Fruit fly (Drosophila melanogaster) whole organism, prepupa: ENCODE results near the gene CG18662.

Source experiments
- CG10669 ChIP-seq: fragments of 200-800 bp; sonication (Bioruptor generic); optimal IDR thresholded peaks from 3 replicates; lab custom pipeline; 2018; ENCODE audit warnings: missing biosample characterization, mild to moderate bottlenecking, missing genetic modification characterization, moderate library complexity
- CG11294 ChIP-seq: fragments of 200-800 bp; sonication (Bioruptor generic); IDR thresholded peaks from 2 replicates; pipeline ENCODE4 v1.3.6; 2022; ENCODE audit warnings: missing biosample characterization, missing genetic modification characterization
- CG11762 ChIP-seq: fragments of 200-800 bp; sonication (Bioruptor generic); optimal IDR thresholded peaks from 3 replicates; lab custom pipeline; 2016; ENCODE audit warnings: missing biosample characterization, missing genetic modification characterization; ENCODE audit not compliant: insufficient read depth
- CG1621 ChIP-seq: fragments of 200-800 bp; sonication (Bioruptor generic); optimal IDR thresholded peaks from 3 replicates; lab custom pipeline; 2018; ENCODE audit warnings: missing biosample characterization, mild to moderate bottlenecking, missing genetic modification characterization
- CG16779 ChIP-seq: fragments of 200-800 bp; sonication (Bioruptor generic); optimal IDR thresholded peaks from 3 replicates; lab custom pipeline; 2017; ENCODE audit warnings: missing biosample characterization, mild to moderate bottlenecking, missing genetic modification characterization
- CG3032 ChIP-seq: fragments of 200-800 bp; optimal IDR thresholded peaks from 2 replicates; lab custom pipeline; 2019; ENCODE audit warnings: missing biosample characterization, mild to moderate bottlenecking, missing genetic modification characterization, moderate library complexity
- CG31627 ChIP-seq: fragments of 200-800 bp; sonication (Bioruptor generic); optimal IDR thresholded peaks from 3 replicates; lab custom pipeline; 2016; ENCODE audit warnings: missing biosample characterization, missing genetic modification characterization
- CG32006 ChIP-seq: fragments of 200-800 bp; sonication (Bioruptor generic); optimal IDR thresholded peaks from 3 replicates; lab custom pipeline; 2017; ENCODE audit warnings: missing biosample characterization, mild to moderate bottlenecking, missing genetic modification characterization
- CG34406 ChIP-seq: fragments of 200-800 bp; sonication (Bioruptor generic); optimal IDR thresholded peaks from 3 replicates; lab custom pipeline; 2016; ENCODE audit warnings: missing biosample characterization, missing genetic modification characterization
- CG4318 ChIP-seq: fragments of 200-800 bp; sonication (Bioruptor generic); optimal IDR thresholded peaks from 3 replicates; lab custom pipeline; 2017; ENCODE audit warnings: missing biosample characterization, mild to moderate bottlenecking, missing genetic modification characterization
- CG6163 ChIP-seq: fragments of 200-800 bp; sonication (Bioruptor generic); IDR thresholded peaks from 3 replicates; pipeline ENCODE4 v1.3.6; 2022; ENCODE audit warnings: missing biosample characterization, missing genetic modification characterization
- CG6276 ChIP-seq: fragments of 200-800 bp; sonication (Bioruptor generic); optimal IDR thresholded peaks from 2 replicates; lab custom pipeline; 2017; ENCODE audit warnings: missing biosample characterization, mild to moderate bottlenecking, missing genetic modification characterization
- CG6792 ChIP-seq: fragments of 200-800 bp; sonication (Bioruptor generic); optimal IDR thresholded peaks from 3 replicates; lab custom pipeline; 2016; ENCODE audit warnings: missing biosample characterization, missing genetic modification characterization
- CG6854 ChIP-seq: fragments of 200-800 bp; sonication (Bioruptor generic); optimal IDR thresholded peaks from 2 replicates; lab custom pipeline; 2017; ENCODE audit warnings: missing biosample characterization, mild to moderate bottlenecking, missing genetic modification characterization
- CG7368 ChIP-seq: fragments of 200-800 bp; sonication (Bioruptor generic); optimal IDR thresholded peaks from 3 replicates; lab custom pipeline; 2016; ENCODE audit warnings: missing biosample characterization, missing genetic modification characterization
- CG8119 ChIP-seq: fragments of 200-800 bp; sonication (Bioruptor generic); IDR thresholded peaks from 3 replicates; pipeline ENCODE4 v1.3.6; 2022; ENCODE audit warnings: missing biosample characterization, missing genetic modification characterization
- CG8319 ChIP-seq: fragments of 200-800 bp; sonication (Bioruptor generic); optimal IDR thresholded peaks from 3 replicates; lab custom pipeline; 2016; ENCODE audit warnings: missing biosample characterization, missing genetic modification characterization
- Eip78C ChIP-seq: fragments of 200-800 bp; sonication (Bioruptor generic); peaks from one replicate; lab custom pipeline; 2016; ENCODE audit warnings: missing biosample characterization, missing genetic modification characterization
- Eip93F ChIP-seq: fragments of 200-800 bp; sonication (Bioruptor generic); optimal IDR thresholded peaks from 2 replicates; lab custom pipeline; 2016; ENCODE audit warnings: missing biosample characterization, mild to moderate bottlenecking, missing genetic modification characterization
- Ets21C ChIP-seq: fragments of 200-800 bp; sonication (Bioruptor generic); optimal IDR thresholded peaks from 3 replicates; lab custom pipeline; 2016; ENCODE audit warnings: missing biosample characterization, missing genetic modification characterization
- Gug ChIP-seq: fragments of 200-800 bp; sonication (Bioruptor generic); IDR thresholded peaks from 2 replicates; pipeline ENCODE4 v1.3.6; 2022; ENCODE audit warnings: missing biosample characterization, missing genetic modification characterization
- Hr38 ChIP-seq: sonication (Bioruptor generic); optimal IDR thresholded peaks from 2 replicates; lab custom pipeline; 2016; ENCODE audit warnings: missing biosample characterization, missing genetic modification characterization
- Hr39 ChIP-seq: fragments of 200-800 bp; sonication (Bioruptor generic); optimal IDR thresholded peaks from 2 replicates; lab custom pipeline; 2016; ENCODE audit warnings: missing biosample characterization, missing genetic modification characterization
- Lpt ChIP-seq: fragments of 200-800 bp; sonication (Bioruptor generic); optimal IDR thresholded peaks from 3 replicates; lab custom pipeline; 2016; ENCODE audit warnings: missing biosample characterization, missing genetic modification characterization
- OdsH ChIP-seq: fragments of 200-800 bp; sonication (Bioruptor generic); optimal IDR thresholded peaks from 3 replicates; lab custom pipeline; 2016; ENCODE audit warnings: missing biosample characterization, missing genetic modification characterization
- Smox ChIP-seq: fragments of 200-800 bp; sonication (Bioruptor generic); optimal IDR thresholded peaks from 3 replicates; lab custom pipeline; 2016; ENCODE audit warnings: missing biosample characterization, missing genetic modification characterization
- Sox102F ChIP-seq: fragments of 200-800 bp; sonication (Bioruptor generic); optimal IDR thresholded peaks from 2 replicates; lab custom pipeline; 2016; ENCODE audit warnings: missing biosample characterization, mild to moderate bottlenecking, missing genetic modification characterization
- Sox15 ChIP-seq: fragments of 200-800 bp; sonication (Bioruptor generic); optimal IDR thresholded peaks from 3 replicates; lab custom pipeline; 2016; ENCODE audit warnings: missing biosample characterization, missing genetic modification characterization
- dac ChIP-seq: fragments of 200-800 bp; sonication (Bioruptor generic); optimal IDR thresholded peaks from 2 replicates; lab custom pipeline; 2017; ENCODE audit warnings: missing biosample characterization, mild to moderate bottlenecking, missing genetic modification characterization
- dsx ChIP-seq: fragments of 200-800 bp; optimal IDR thresholded peaks from 3 replicates; lab custom pipeline; 2019; ENCODE audit warnings: missing biosample characterization, mild to moderate bottlenecking, missing genetic modification characterization, moderate library complexity; ENCODE audit not compliant: poor library complexity, severe bottlenecking
- eg ChIP-seq: fragments of 200-800 bp; sonication (Bioruptor generic); IDR thresholded peaks from 3 replicates; pipeline ENCODE4 v1.3.6; 2022; ENCODE audit warnings: missing biosample characterization, missing genetic modification characterization
- fd85E ChIP-seq: fragments of 200-800 bp; sonication (Bioruptor generic); optimal IDR thresholded peaks from 3 replicates; lab custom pipeline; 2016; ENCODE audit warnings: missing biosample characterization, missing genetic modification characterization
- fkh ChIP-seq: fragments of 200-800 bp; sonication (Bioruptor generic); optimal IDR thresholded peaks from 3 replicates; lab custom pipeline; 2017; ENCODE audit warnings: missing biosample characterization, mild to moderate bottlenecking, missing genetic modification characterization, moderate library complexity
- lz ChIP-seq: fragments of 200-800 bp; sonication (Bioruptor generic); optimal IDR thresholded peaks from 3 replicates; lab custom pipeline; 2016; ENCODE audit warnings: missing biosample characterization, missing genetic modification characterization
- pdm3 ChIP-seq: fragments of 200-800 bp; sonication (Bioruptor generic); optimal IDR thresholded peaks from 3 replicates; lab custom pipeline; 2016; ENCODE audit warnings: missing biosample characterization, missing genetic modification characterization
- spab ChIP-seq: fragments of 200-800 bp; sonication (Bioruptor generic); optimal IDR thresholded peaks from 2 replicates; lab custom pipeline; 2017; ENCODE audit warnings: missing biosample characterization, mild to moderate bottlenecking, missing genetic modification characterization, missing genetic modification reagents
- ss ChIP-seq, 2 experiments: fragments of 200-800 bp; sonication (Bioruptor generic); optimal IDR thresholded peaks; 2 replicates in 1 of 2; 3 replicates in 1 of 2; lab custom pipeline; 2017 to 2018; ENCODE audit warnings: mild to moderate bottlenecking in 2 of 2, missing biosample characterization in 2 of 2, missing genetic modification characterization in 2 of 2, moderate library complexity in 1 of 2
- svp ChIP-seq: fragments of 200-800 bp; sonication (Bioruptor generic); peaks from one replicate; lab custom pipeline; 2016; ENCODE audit warnings: missing biosample characterization, missing genetic modification characterization
- topi ChIP-seq: fragments of 200-800 bp; sonication (Bioruptor generic); optimal IDR thresholded peaks from 3 replicates; lab custom pipeline; 2016; ENCODE audit warnings: missing biosample characterization, missing genetic modification characterization
- vri ChIP-seq: fragments of 200-800 bp; sonication (Bioruptor generic); optimal IDR thresholded peaks from 3 replicates; lab custom pipeline; 2016; ENCODE audit warnings: missing biosample characterization, mild to moderate bottlenecking, missing genetic modification characterization

CG18662 gene

dm6 chr2L:8937003-8937402, 43.5 kb upstream of the CG18662 start, which contains the start of gene Tsp29Fb (continued):
- TF ChIP-seq CG11294 (GFP tag; lab: Robert Waterston, UW), result peak; percentile 26; the same call in 1 of the 2 replicates
- peak; percentile 44 for TF ChIP-seq CG6792 (GFP tag; lab: Kevin White, UChicago)
- TF ChIP-seq Eip93F (GFP tag; lab: Kevin White, UChicago), result no peak
- TF ChIP-seq CG1621 (tag; lab: Kevin White, UChicago), result no peak
- peak; percentile 24 for TF ChIP-seq Ets21C (GFP tag; lab: Kevin White, UChicago)
- TF ChIP-seq Sox102F (GFP tag; lab: Kevin White, UChicago), result peak; percentile 63
- peak; percentile 58 for TF ChIP-seq OdsH (GFP tag; lab: Kevin White, UChicago)
- 0 out of 2 replicates have a peak, but pooled peaks have one; percentile 28 for TF ChIP-seq Gug (GFP tag; lab: Robert Waterston, UW)
- TF ChIP-seq ss (GFP tag; optimal IDR thresholded peaks at IDR 0.05; lab: Kevin White, UChicago), result no peak
- peak; percentile 71 for TF ChIP-seq CG31627 (GFP tag; lab: Kevin White, UChicago)
- TF ChIP-seq spab (GFP tag; lab: Kevin White, UChicago), result no peak
- TF ChIP-seq dsx, result no peak
- TF ChIP-seq lz, result peak; percentile 72
- TF ChIP-seq CG6854 (GFP tag; lab: Kevin White, UChicago), result no peak
- TF ChIP-seq CG8319, result no peak
- TF ChIP-seq Sox15 (GFP tag; lab: Kevin White, UChicago), result peak; percentile 48
- TF ChIP-seq CG7368, result peak; percentile 39
- no peak for TF ChIP-seq CG16779
- no peak for TF ChIP-seq CG3032 (tag; lab: Kevin White, UChicago)
- no peak for TF ChIP-seq Hr38 (GFP tag; lab: Kevin White, UChicago)
- no peak for TF ChIP-seq CG6276 (GFP tag; lab: Kevin White, UChicago)
- no peak for TF ChIP-seq fd85E (GFP tag; lab: Kevin White, UChicago)
- TF ChIP-seq CG32006 (GFP tag; lab: Kevin White, UChicago), result peak; percentile 56
- TF ChIP-seq pdm3 (GFP tag; lab: Kevin White, UChicago), result peak; percentile 65
- TF ChIP-seq Lpt (GFP tag; lab: Kevin White, UChicago), result no peak
- TF ChIP-seq Hr39 (GFP tag; lab: Kevin White, UChicago), result peak; percentile 76
- TF ChIP-seq CG4318 (GFP tag; lab: Kevin White, UChicago), result no peak
- TF ChIP-seq eg, result peak; percentile 58; the same call in 2 of the 3 replicates
- peak; percentile 64 for TF ChIP-seq CG8119 (GFP tag; lab: Robert Waterston, UW)
- TF ChIP-seq CG10669, result no peak
- TF ChIP-seq vri (GFP tag; lab: Kevin White, UChicago), result peak; percentile 4
- peak; percentile 62 for TF ChIP-seq Smox
- peak; percentile 66 for TF ChIP-seq topi (GFP tag; lab: Kevin White, UChicago)
- peak; percentile 23 for TF ChIP-seq CG11762 (GFP tag; lab: Kevin White, UChicago)
- TF ChIP-seq CG6163 (GFP tag; lab: Robert Waterston, UW), result 0 out of 3 replicates have a peak, but pooled peaks have one; percentile 30
- peak; percentile 57 for TF ChIP-seq CG34406 (GFP tag; lab: Kevin White, UChicago)

- TF ChIP-seq fkh (GFP tag; lab: Kevin White, UChicago) (peak; percentile 47), Eip78C (GFP tag; lab: Kevin White, UChicago) (peak; percentile 26), Lpt (GFP tag; lab: Kevin White, UChicago) (no peak), svp (GFP tag; lab: Kevin White, UChicago) (peak; percentile 51), dac (GFP tag; lab: Kevin White, UChicago) (no peak)
These were observed 42.5 kb upstream of the CG18662 start for dm6 chr2L:8937837-8938413.
